Fruit fly (Drosophila melanogaster) whole organism, embryonic: ENCODE data around the gene CG15536.

Source experiments
- B-H1 ChIP-seq: fragments of 200-800 bp; sonication (Bioruptor generic); IDR thresholded peaks from 3 replicates; pipeline ENCODE4 v1.3.6; 2022; ENCODE audit warnings: missing biosample characterization, missing genetic modification characterization
- CG10267 ChIP-seq: fragments of 200-800 bp; sonication (Bioruptor generic); optimal IDR thresholded peaks from 2 replicates; lab custom pipeline; 2018; ENCODE audit warnings: missing biosample characterization, mild to moderate bottlenecking, missing genetic modification characterization, moderate library complexity
- CG10274 ChIP-seq: fragments of 200-800 bp; sonication (Bioruptor generic); optimal IDR thresholded peaks from 3 replicates; lab custom pipeline; 2017; ENCODE audit warnings: missing biosample characterization, mild to moderate bottlenecking, missing genetic modification characterization
- CG11695 ChIP-seq: fragments of 200-800 bp; sonication (Bioruptor generic); IDR thresholded peaks from 3 replicates; pipeline ENCODE4 v1.3.6; 2022; ENCODE audit warnings: missing biosample characterization, missing genetic modification characterization
- CG13775 ChIP-seq: fragments of 200-800 bp; sonication (Bioruptor generic); optimal IDR thresholded peaks from 3 replicates; lab custom pipeline; 2017; ENCODE audit warnings: missing biosample characterization, mild to moderate bottlenecking, missing genetic modification characterization
- CG18599 ChIP-seq: fragments of 200-800 bp; sonication (Bioruptor generic); optimal IDR thresholded peaks from 3 replicates; lab custom pipeline; 2017; ENCODE audit warnings: missing biosample characterization, missing genetic modification characterization, mild to moderate bottlenecking, moderate library complexity, missing genetic modification reagents
- CG2678 ChIP-seq: fragments of 200-800 bp; sonication (Bioruptor generic); optimal IDR thresholded peaks from 3 replicates; lab custom pipeline; 2019; ENCODE audit warnings: missing biosample characterization, mild to moderate bottlenecking, missing genetic modification characterization, moderate library complexity
- CG30403 ChIP-seq: fragments of 200-800 bp; sonication (Bioruptor generic); optimal IDR thresholded peaks from 3 replicates; lab custom pipeline; 2016; ENCODE audit warnings: missing biosample characterization, missing genetic modification characterization
- CG31441 ChIP-seq: fragments of 200-800 bp; sonication (Bioruptor generic); IDR thresholded peaks from 2 replicates; pipeline ENCODE4 v1.3.6; 2022; ENCODE audit warnings: missing biosample characterization, missing genetic modification characterization
- CG32772 ChIP-seq: fragments of 200-800 bp; sonication (Bioruptor generic); IDR thresholded peaks from 2 replicates; pipeline ENCODE4 v1.3.6; 2022; ENCODE audit warnings: missing biosample characterization, missing genetic modification characterization
- CG3407 ChIP-seq: fragments of 200-800 bp; sonication (Bioruptor generic); optimal IDR thresholded peaks from 2 replicates; lab custom pipeline; 2018; ENCODE audit warnings: missing biosample characterization, mild to moderate bottlenecking, missing genetic modification characterization
- CG34224 ChIP-seq: fragments of 200-800 bp; sonication (Bioruptor generic); IDR thresholded peaks from 3 replicates; pipeline ENCODE4 v1.3.6; 2022; ENCODE audit warnings: missing biosample characterization, missing genetic modification characterization; ENCODE audit not compliant: partially characterized antibody
- CG4707 ChIP-seq: fragments of 200-800 bp; sonication (Bioruptor generic); optimal IDR thresholded peaks from 2 replicates; lab custom pipeline; 2018; ENCODE audit warnings: missing biosample characterization, mild to moderate bottlenecking, missing genetic modification characterization, moderate library complexity
- CG6175 ChIP-seq: fragments of 200-800 bp; sonication (Bioruptor generic); IDR thresholded peaks from 3 replicates; pipeline ENCODE4 v1.3.6; 2022; ENCODE audit warnings: missing biosample characterization, missing genetic modification characterization
- CG7745 ChIP-seq: fragments of 200-800 bp; sonication (Bioruptor generic); optimal IDR thresholded peaks from 2 replicates; lab custom pipeline; 2018; ENCODE audit warnings: missing biosample characterization, mild to moderate bottlenecking, missing genetic modification characterization, moderate library complexity
- CG7987 ChIP-seq: fragments of 200-800 bp; sonication (Bioruptor generic); optimal IDR thresholded peaks from 2 replicates; lab custom pipeline; 2018; ENCODE audit warnings: missing biosample characterization, mild to moderate bottlenecking, missing genetic modification characterization, moderate library complexity
- Camta ChIP-seq: fragments of 200-800 bp; sonication (Bioruptor generic); optimal IDR thresholded peaks from 2 replicates; lab custom pipeline; 2016; ENCODE audit warnings: missing biosample characterization, missing genetic modification characterization
- Chrac-16 ChIP-seq: fragments of 200-800 bp; sonication (Bioruptor generic); optimal IDR thresholded peaks from 3 replicates; lab custom pipeline; 2016; ENCODE audit warnings: missing biosample characterization, missing genetic modification characterization
- Elba2 ChIP-seq: fragments of 200-800 bp; sonication (Bioruptor generic); optimal IDR thresholded peaks from 3 replicates; lab custom pipeline; 2016; ENCODE audit warnings: missing biosample characterization, missing genetic modification characterization
- Hand ChIP-seq: fragments of 200-800 bp; sonication (Bioruptor generic); optimal IDR thresholded peaks from 2 replicates; lab custom pipeline; 2017; ENCODE audit warnings: mild to moderate bottlenecking, missing biosample characterization, missing genetic modification reagents, missing genetic modification characterization
- Hey ChIP-seq: fragments of 200-800 bp; sonication (Bioruptor generic); optimal IDR thresholded peaks from 3 replicates; lab custom pipeline; 2018; ENCODE audit warnings: missing biosample characterization, mild to moderate bottlenecking, missing genetic modification characterization
- Hr51 ChIP-seq, 2 experiments: fragments of 200-800 bp; sonication (Bioruptor generic); optimal IDR thresholded peaks; 2 replicates in 1 of 2; 3 replicates in 1 of 2; lab custom pipeline; 2016 to 2018; ENCODE audit warnings: missing biosample characterization in 2 of 2, missing genetic modification characterization in 2 of 2, mild to moderate bottlenecking in 1 of 2, moderate library complexity in 1 of 2
- Kr ChIP-seq: fragments of 200-800 bp; sonication (Bioruptor generic); optimal IDR thresholded peaks from 2 replicates; lab custom pipeline; 2017; ENCODE audit warnings: missing biosample characterization, mild to moderate bottlenecking, missing genetic modification characterization
- Mes4 ChIP-seq: fragments of 200-800 bp; sonication (Bioruptor generic); optimal IDR thresholded peaks from 2 replicates; lab custom pipeline; 2016; ENCODE audit warnings: missing biosample characterization, missing genetic modification characterization
- Nf-YA ChIP-seq: fragments of 200-800 bp; sonication (Bioruptor generic); IDR thresholded peaks from 2 replicates; pipeline ENCODE4 v1.3.6; 2022; ENCODE audit warnings: missing biosample characterization, missing genetic modification characterization
- Scr ChIP-seq: fragments of 200-800 bp; sonication (Bioruptor generic); IDR thresholded peaks from 2 replicates; pipeline ENCODE4 v1.3.6; 2022; ENCODE audit warnings: missing biosample characterization, missing genetic modification characterization; ENCODE audit not compliant: partially characterized antibody
- Sry-β ChIP-seq: fragments of 200-800 bp; sonication (Bioruptor generic); optimal IDR thresholded peaks from 2 replicates; lab custom pipeline; 2018; ENCODE audit warnings: missing biosample characterization, mild to moderate bottlenecking, missing genetic modification characterization, moderate library complexity
- ac ChIP-seq: fragments of 200-800 bp; sonication (Bioruptor generic); optimal IDR thresholded peaks from 3 replicates; lab custom pipeline; 2017; ENCODE audit warnings: missing biosample characterization, mild to moderate bottlenecking, missing genetic modification characterization
- az2 ChIP-seq: fragments of 200-800 bp; sonication (Bioruptor generic); optimal IDR thresholded peaks from 3 replicates; lab custom pipeline; 2016; ENCODE audit warnings: missing biosample characterization, missing genetic modification characterization
- bigmax ChIP-seq: fragments of 200-800 bp; sonication (Bioruptor generic); optimal IDR thresholded peaks from 2 replicates; lab custom pipeline; 2018; ENCODE audit warnings: missing biosample characterization, mild to moderate bottlenecking, missing genetic modification characterization
- caup ChIP-seq: fragments of 200-800 bp; sonication (Bioruptor generic); optimal IDR thresholded peaks from 3 replicates; lab custom pipeline; 2017; ENCODE audit warnings: missing biosample characterization, mild to moderate bottlenecking, missing genetic modification characterization, moderate library complexity; ENCODE audit not compliant: severe bottlenecking
- crp ChIP-seq, 2 experiments: fragments of 200-800 bp; sonication (Bioruptor generic); optimal IDR thresholded peaks; 2 replicates in 1 of 2; 3 replicates in 1 of 2; lab custom pipeline; 2017; ENCODE audit warnings: missing biosample characterization in 2 of 2, missing genetic modification characterization in 2 of 2, mild to moderate bottlenecking in 1 of 2, moderate library complexity in 1 of 2
- disco-r ChIP-seq: fragments of 200-800 bp; sonication (Bioruptor generic); optimal IDR thresholded peaks from 2 replicates; lab custom pipeline; 2016; ENCODE audit warnings: missing biosample characterization, missing genetic modification characterization
- dmrt11E ChIP-seq: fragments of 200-800 bp; sonication (Bioruptor generic); optimal IDR thresholded peaks from 3 replicates; lab custom pipeline; 2018; ENCODE audit warnings: missing biosample characterization, mild to moderate bottlenecking, missing genetic modification characterization, moderate library complexity
- ems ChIP-seq: fragments of 200-800 bp; sonication (Bioruptor generic); optimal IDR thresholded peaks from 3 replicates; lab custom pipeline; 2016; ENCODE audit warnings: missing biosample characterization, missing genetic modification characterization
- exex ChIP-seq: fragments of 200-800 bp; sonication (Bioruptor generic); optimal IDR thresholded peaks from 4 replicates; lab custom pipeline; 2018; ENCODE audit warnings: missing biosample characterization, mild to moderate bottlenecking, missing genetic modification characterization, moderate library complexity
- fd3F ChIP-seq: fragments of 200-800 bp; sonication (Bioruptor generic); optimal IDR thresholded peaks from 2 replicates; lab custom pipeline; 2018; ENCODE audit warnings: missing biosample characterization, mild to moderate bottlenecking, missing genetic modification characterization, moderate library complexity
- grn ChIP-seq: fragments of 200-800 bp; sonication (Bioruptor generic); optimal IDR thresholded peaks from 3 replicates; lab custom pipeline; 2017; ENCODE audit warnings: missing biosample characterization, missing genetic modification characterization
- her ChIP-seq: fragments of 200-800 bp; sonication (Bioruptor generic); optimal IDR thresholded peaks from 2 replicates; lab custom pipeline; 2016; ENCODE audit warnings: missing biosample characterization, missing genetic modification characterization
- jing ChIP-seq: fragments of 200-800 bp; sonication (Bioruptor generic); optimal IDR thresholded peaks from 2 replicates; lab custom pipeline; 2018; ENCODE audit warnings: missing biosample characterization, mild to moderate bottlenecking, missing genetic modification characterization
- jumu ChIP-seq: fragments of 200-800 bp; sonication (Bioruptor generic); optimal IDR thresholded peaks from 3 replicates; lab custom pipeline; 2016; ENCODE audit warnings: missing biosample characterization, missing genetic modification characterization
- nau ChIP-seq: fragments of 200-800 bp; sonication (Bioruptor generic); optimal IDR thresholded peaks from 3 replicates; lab custom pipeline; 2017; ENCODE audit warnings: missing biosample characterization, mild to moderate bottlenecking, missing genetic modification characterization, missing genetic modification reagents
- nmo ChIP-seq: fragments of 200-800 bp; sonication (Bioruptor generic); optimal IDR thresholded peaks from 2 replicates; lab custom pipeline; 2018; ENCODE audit warnings: missing biosample characterization, mild to moderate bottlenecking, missing genetic modification characterization, moderate library complexity
- sim ChIP-seq: fragments of 200-800 bp; sonication (Bioruptor generic); IDR thresholded peaks from 2 replicates; pipeline ENCODE4 v1.3.6; 2022; ENCODE audit warnings: missing biosample characterization, missing genetic modification characterization
- tap ChIP-seq: fragments of 200-800 bp; optimal IDR thresholded peaks from 3 replicates; lab custom pipeline; 2019; ENCODE audit warnings: missing biosample characterization, mild to moderate bottlenecking, missing genetic modification characterization, moderate library complexity
- tna ChIP-seq: fragments of 200-800 bp; sonication (Bioruptor generic); IDR thresholded peaks from 2 replicates; pipeline ENCODE4 v1.3.6; 2022; ENCODE audit warnings: missing biosample characterization, missing genetic modification characterization; ENCODE audit not compliant: partially characterized antibody
- vfl ChIP-seq: fragments of 200-800 bp; sonication (Bioruptor generic); optimal IDR thresholded peaks from 2 replicates; lab custom pipeline; 2016; ENCODE audit warnings: missing biosample characterization, missing genetic modification characterization
- wor ChIP-seq: fragments of 200-800 bp; sonication (Bioruptor generic); IDR thresholded peaks from 2 replicates; pipeline ENCODE4 v1.3.6; 2022; ENCODE audit warnings: missing biosample characterization, missing genetic modification characterization
- yki ChIP-seq: fragments of >200 bp; optimal IDR thresholded peaks from 3 replicates; lab custom pipeline; 2018

Gene CG15536

dm6 chr3R:30388215-30388871 lies 36.6 kb downstream of the CG15536 start (continued):
- TF ChIP-seq CG13775 (peak; percentile 99), Hr51 (GFP tag; optimal IDR thresholded peaks at IDR 0.05; lab: Kevin White, UChicago) (peak; percentile 95 to 97), tna (GFP tag; lab: Robert Waterston, UW) (no peak), crp (GFP tag; optimal IDR thresholded peaks at IDR 0.05; lab: Kevin White, UChicago) (peak; percentile 26 to 77), Mes4 (GFP tag; lab: Kevin White, UChicago) (peak; percentile 97), jumu (GFP tag; lab: Kevin White, UChicago) (peak; percentile 97), Kr (peak; percentile 70), bigmax (GFP tag; lab: Kevin White, UChicago) (peak; percentile 37), CG34224 (GFP tag; lab: Robert Waterston, UW) (no peak), CG30403 (GFP tag; lab: Kevin White, UChicago) (peak; percentile 99), disco-r (GFP tag; lab: Kevin White, UChicago) (peak; percentile 97), ems (GFP tag; lab: Kevin White, UChicago) (peak; percentile 94), ac (peak; percentile 88), fd3F (GFP tag; lab: Kevin White, UChicago) (peak; percentile 92), exex (tag; lab: Kevin White, UChicago) (peak; percentile 70), nau (GFP tag; lab: Kevin White, UChicago) (peak; percentile 96), grn (GFP tag; lab: Kevin White, UChicago) (peak; percentile 76), CG6175 (peak; percentile 88), Chrac-16 (GFP tag; lab: Kevin White, UChicago) (peak; percentile 95), CG11695 (GFP tag; lab: Robert Waterston, UW) (peak; percentile 92), B-H1 (peak; percentile 84), wor (GFP tag; lab: Robert Waterston, UW) (peak; percentile 89), her (peak; percentile 94), Hey (tag; lab: Kevin White, UChicago) (peak; percentile 81), CG31441 (peak; percentile 96), yki (lab: Kevin White, UChicago) (no peak), jing (GFP tag; lab: Kevin White, UChicago) (peak; percentile 92), CG2678 (tag; lab: Kevin White, UChicago) (peak; percentile 98), az2 (GFP tag; lab: Kevin White, UChicago) (peak; percentile 97), Camta (peak; percentile 98), CG7745 (no peak), sim (GFP tag; lab: Robert Waterston, UW) (peak; percentile 75), CG4707 (GFP tag; lab: Kevin White, UChicago) (peak; percentile 67), Scr (GFP tag; lab: Robert Waterston, UW) (no peak), Sry-β (GFP tag; lab: Kevin White, UChicago) (peak; percentile 76), Elba2 (peak; percentile 46), Hand (peak; percentile 94), CG32772 (peak; percentile 86), Nf-YA (peak; percentile 67), CG10274 (peak; percentile 95), CG3407 (GFP tag; lab: Kevin White, UChicago) (peak; percentile 89), dmrt11E (tag; lab: Kevin White, UChicago) (peak; percentile 95), caup (GFP tag; lab: Kevin White, UChicago) (peak; percentile 96), CG7987 (GFP tag; lab: Kevin White, UChicago) (peak; percentile 74), CG18599 (peak; percentile 96), CG10267 (tag; lab: Kevin White, UChicago) (peak; percentile 88), vfl (GFP tag; lab: Kevin White, UChicago) (peak; percentile 91), nmo (GFP tag; lab: Kevin White, UChicago) (peak; percentile 98), tap (tag; lab: Kevin White, UChicago) (peak; percentile 86)
